Fruit fly (Drosophila melanogaster) ovary, adult (tissue): ENCODE data around the gene cib.

Experiments
- CG17801 ChIP-seq: fragments of 200-800 bp; optimal IDR thresholded peaks from 2 replicates; lab custom pipeline; 2019; ENCODE audit warnings: missing biosample characterization, mild to moderate bottlenecking, missing genetic modification characterization, moderate library complexity; ENCODE audit not compliant: partially characterized antibody

The cib gene

DNA sequence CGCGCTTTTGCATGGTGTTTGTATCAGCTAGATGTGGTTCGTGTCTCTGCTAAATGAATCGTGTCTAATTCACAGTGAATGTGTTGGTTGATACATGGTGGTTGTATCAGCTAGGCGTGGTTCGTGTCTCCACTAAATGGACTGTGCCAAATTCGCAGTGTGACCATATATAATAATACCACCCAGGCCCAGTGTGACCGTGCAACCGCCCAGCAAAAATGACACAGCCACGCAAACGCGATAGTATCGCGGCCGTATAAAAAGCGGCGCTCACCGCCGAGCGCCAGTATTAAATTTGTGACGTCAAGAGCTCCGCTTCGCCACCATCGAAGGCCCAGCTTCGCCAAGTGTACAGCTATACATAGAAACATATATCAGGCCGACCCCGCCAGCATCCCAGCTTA is at the start of gene cib:
Gene cib (plus strand): TSS at position 284 of the 404 bp plus-strand sequence.
- peak; percentile 45 for TF ChIP-seq CG17801 (GFP tag; lab: Kevin White, UChicago)

DNA sequence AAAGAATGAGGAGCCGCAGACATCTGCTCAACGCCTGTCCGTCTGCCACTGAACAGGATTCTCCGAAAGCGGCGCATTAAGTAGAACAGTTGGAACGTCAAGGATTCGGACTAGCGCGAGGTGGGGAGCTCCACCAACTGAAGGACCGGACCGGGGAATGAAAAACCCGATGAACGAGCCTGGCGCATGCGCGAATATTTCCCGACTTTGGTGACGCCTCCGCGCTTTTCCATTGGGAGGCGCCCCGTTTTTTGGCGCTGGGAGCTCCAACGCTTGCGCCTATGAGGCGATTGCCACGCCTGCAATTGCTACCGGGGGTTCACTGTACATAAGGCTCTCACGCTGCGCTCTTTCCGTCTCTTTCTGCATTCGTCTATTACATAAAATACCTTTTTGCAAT is 44.4 kb upstream of the cib start:
- TF ChIP-seq CG17801 (GFP tag; lab: Kevin White, UChicago): no peak

DNA sequence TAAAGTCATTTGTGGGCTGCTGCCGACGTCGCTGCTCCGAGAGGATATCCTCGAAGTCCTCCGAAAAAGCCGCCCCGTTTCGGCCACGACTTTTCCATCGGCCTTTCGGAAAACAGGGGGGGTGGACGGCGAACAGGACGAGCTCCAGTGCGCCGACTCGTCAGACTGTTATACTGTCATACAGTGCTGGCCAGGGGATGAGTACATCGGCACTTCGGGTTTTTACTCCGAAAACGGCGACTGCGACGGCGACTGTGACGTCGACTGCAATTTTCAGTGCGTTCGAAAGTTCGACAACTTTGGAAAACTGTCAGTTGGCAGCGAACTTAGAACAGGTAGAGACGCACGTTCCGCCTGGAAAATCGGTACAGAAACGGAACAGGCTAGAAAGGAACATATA is 30.5 kb upstream of the cib start, which contains the start of gene CG43689:
Gene CG43689 (plus strand): TSS at position 314 of the 400 bp plus-strand sequence.
- TF ChIP-seq CG17801 (GFP tag; lab: Kevin White, UChicago): no peak

DNA sequence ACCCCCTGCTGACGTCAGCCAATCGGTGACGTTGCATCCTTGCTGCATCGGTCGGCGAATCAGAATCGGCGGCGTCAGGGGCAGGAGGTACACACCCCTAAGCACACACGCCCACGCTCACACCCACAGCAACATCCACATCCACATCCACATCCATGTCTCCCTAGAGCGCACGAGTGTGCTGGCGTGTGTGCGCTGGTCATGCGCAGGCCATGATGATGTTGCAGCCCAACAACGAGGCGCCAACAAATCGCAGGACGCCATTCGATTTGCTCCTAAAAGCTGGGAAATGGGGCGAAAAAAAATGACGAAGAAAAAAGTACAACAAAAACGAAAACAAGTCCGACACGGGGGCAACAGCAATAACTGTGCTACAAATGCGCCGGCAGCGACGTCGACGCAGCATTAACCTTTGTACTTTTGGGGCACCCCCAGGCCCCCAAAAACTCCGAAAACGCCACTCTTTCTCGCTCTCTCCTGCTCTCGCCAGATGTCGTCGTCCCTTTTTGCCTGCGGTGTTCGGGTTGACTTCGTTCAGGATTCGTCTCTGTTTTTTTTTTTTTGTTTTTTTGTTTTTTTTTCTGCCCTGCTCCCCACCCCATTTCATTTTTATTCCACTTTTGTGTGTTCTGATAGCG is 16.8 kb upstream of the cib start:
- TF ChIP-seq CG17801 (GFP tag; lab: Kevin White, UChicago): no peak

DNA sequence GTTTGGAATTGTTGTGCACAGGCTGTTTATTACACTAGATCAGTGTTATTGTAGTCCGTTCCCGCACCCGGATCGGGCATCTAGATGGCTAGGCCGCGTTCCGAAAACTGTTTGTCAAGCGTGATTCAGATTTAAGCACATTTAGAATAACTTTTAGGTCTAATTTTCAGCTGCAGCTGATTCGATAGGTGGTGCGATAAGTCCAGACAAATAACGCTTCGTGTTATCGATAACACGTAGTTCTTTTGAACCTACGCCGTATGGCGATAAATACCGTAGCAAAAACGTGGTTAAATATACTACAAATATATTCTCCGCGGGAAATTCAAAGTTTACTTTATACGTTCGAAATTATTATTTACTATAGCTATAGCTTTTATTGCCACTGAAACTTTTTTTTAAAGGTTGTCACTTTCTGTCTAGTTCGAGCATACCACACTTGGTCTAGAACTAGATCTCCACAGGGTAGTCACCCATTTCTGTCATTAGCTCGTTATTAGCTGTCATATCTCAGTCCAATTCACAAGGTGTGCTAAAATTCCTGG is 5.0 kb upstream of the cib start, which contains the start of the genes Cmtr1 and CG15375:
Gene Cmtr1 (minus strand): TSS at position 208 of the 545 bp plus-strand sequence.
Gene CG15375 (plus strand): TSS at position 495 of the 545 bp plus-strand sequence.
- peak; percentile 26 for TF ChIP-seq CG17801 (GFP tag; lab: Kevin White, UChicago)

DNA sequence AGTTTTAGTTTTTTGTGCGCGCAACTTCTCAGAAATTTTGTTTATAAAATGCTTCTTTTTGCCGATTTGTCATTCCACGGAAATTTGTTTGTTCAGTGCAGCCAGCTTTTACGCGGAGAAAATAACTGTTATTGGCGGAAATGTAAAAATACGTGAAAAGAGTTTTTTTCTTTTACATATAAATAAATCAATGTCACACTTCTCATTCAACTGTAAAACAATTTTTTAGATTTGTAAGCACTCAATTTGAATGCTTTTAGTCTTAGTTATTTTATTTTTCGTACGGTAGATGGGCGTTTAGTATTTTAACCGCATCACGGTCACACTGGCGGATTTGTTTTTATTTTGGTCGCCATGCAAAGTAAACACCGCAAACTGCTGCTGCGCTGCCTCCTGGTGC is 1.8 kb upstream of the cib start, which contains the start of the genes Xpac and brn:
Gene Xpac (minus strand): TSS at position 66 of the 400 bp plus-strand sequence.
Gene brn (plus strand): TSS at position 211 of the 400 bp plus-strand sequence.
- peak; percentile 25 for TF ChIP-seq CG17801 (GFP tag; lab: Kevin White, UChicago)

DNA sequence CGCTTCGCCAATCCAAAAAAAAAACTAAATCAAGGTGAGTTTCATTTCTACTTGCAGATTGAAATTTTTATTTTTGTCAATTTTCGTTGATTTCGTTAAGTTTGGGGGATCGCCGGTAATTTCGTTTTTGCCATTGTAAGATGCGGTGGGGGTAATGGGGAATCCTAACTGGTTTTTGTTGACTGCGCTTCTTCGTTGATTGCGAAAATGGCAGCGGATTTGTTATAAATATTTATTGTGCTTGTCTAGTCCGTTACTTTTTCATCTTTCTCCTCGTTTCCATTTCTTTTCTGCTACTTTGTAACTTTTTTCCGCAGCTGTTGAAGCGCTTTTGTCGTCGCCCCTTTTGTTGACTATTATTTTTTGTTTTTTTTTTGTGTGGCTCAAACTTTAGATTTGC is 327 bp downstream of the cib start:
- no peak for TF ChIP-seq CG17801 (GFP tag; lab: Kevin White, UChicago)

DNA sequence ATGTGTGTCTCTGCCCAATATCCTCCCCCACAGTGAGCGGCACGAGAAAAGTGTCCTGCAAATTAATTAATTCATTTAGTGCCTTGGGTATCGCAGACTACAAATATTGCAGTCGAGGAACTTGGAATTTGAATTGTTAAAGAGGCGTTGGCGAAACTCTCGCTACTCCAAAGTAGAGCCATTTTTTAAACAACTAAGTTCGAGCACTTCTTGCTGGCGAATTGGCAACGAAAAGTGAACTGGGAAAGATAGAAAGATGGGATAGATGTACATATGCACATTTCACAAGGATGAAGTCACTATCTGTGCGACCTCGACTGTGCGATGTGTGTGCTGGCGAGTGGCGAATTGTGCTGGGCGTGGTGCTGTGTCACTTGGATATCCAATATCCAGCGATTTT is 843 bp downstream of the cib start:
- TF ChIP-seq CG17801 (GFP tag; lab: Kevin White, UChicago): peak; percentile 39

DNA sequence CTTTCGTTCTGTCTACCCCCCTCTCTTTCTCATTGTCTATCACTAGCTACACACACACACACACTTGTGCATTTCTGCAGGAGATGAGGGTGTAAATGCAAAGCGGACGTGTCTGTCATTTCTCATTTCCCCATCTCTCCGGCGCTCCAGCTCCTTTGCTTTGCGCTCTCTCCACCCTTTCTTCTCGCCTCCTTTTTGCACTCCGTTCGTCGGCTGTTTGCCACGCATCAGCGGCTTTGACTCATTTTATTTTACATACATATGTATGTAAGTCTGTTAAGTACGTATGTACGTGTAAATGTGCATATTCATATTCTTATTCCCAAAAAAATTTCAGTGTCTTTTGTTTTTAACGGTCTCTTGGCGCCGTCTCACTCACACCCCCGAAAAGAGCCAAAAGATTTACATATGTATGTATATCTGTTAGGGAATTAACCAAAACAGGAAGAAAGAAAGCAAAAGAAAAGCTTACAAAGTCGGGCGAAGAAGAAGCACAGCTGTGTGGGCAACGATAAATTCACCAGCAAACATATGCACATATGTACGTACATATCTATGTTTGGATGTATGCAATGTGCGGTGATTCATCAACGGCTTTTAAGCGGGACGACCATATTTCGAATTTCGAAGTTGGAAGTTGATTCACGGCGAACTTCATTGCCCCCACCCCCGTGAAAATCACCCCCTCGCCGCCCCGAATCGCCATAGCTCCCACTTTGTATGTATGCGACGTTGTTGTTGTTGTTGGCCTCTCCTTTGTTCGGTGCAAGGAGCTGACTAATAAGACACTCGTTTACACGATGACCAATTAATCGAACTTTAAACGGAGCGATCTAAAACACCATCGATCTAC is 1.6 kb downstream of the cib start:
- no peak for TF ChIP-seq CG17801 (GFP tag; lab: Kevin White, UChicago)

DNA sequence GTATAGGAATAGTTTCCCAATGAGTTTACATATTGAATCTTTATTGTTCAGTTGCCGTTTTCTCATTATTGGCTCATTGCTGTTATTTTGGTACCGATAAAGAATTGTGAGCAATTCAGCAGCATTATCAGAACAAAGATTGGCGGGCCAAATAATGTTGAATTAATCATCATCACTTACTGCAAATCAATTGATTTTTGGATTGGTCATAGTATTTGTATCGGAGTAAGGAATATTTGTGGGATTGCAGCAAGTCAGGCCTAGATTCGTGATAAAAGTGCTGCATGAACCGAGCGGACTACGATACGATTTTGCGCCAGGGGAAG is 2.2 kb downstream of the cib start:
- TF ChIP-seq CG17801 (GFP tag; lab: Kevin White, UChicago): no peak

DNA sequence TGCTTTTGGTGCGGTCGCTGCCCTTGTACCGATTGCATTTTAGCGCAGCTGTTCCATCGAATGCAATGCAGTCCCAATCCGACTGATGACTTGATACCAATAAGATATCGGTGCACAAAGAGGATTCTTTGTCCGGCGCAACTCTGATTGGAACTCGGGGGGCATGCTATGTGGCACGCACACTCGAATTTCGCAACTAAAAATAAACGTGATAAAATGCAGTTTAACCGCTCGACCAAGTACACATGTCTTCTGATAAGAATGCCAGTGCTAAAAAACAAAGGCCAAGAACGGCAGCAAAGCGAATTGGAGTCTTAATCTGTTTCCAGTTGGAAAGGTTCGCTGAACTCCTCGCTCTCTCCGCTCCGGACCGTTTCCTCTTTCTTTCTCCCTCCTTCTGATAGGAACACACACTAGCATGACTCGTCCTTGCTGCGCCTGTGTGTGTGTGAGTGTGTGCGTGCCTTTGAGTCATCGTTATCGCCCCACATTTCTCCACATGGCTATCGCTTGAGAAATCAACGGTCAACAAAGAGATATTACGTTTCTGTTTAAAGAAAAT is 2.8 kb downstream of the cib start:
- no peak for TF ChIP-seq CG17801 (GFP tag; lab: Kevin White, UChicago)

DNA sequence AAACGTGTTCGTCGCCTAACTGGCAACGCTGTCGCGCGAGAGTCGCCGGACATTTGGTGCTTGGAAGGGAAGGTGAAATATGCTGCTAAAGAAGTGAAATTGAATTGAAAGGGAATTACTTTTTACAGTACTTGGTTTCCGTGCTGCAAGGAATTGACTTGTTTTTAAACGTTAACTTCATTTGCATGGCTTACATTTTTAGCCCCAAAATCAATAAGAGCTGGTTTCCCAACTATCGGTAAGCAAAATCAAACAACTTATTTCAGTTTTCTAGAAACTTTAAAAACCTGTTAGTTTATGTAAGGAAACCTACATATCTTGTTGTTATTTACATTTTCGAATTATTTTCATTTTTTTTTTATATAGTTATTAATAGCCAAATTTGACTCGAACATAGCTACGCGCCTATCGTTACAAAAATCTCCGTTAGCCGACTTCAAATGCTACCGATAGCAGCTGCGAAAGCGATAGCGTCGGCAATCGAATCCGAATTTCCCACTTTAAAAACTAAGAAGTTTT is 7.8 kb downstream of the cib start, which contains the start of the genes dgt4 and Nsun2:
Gene dgt4 (plus strand): TSS at position 4 of the 519 bp plus-strand sequence.
Gene Nsun2 (minus strand): TSS at position 37 of the 519 bp plus-strand sequence.
- no peak for TF ChIP-seq CG17801 (GFP tag; lab: Kevin White, UChicago)

DNA sequence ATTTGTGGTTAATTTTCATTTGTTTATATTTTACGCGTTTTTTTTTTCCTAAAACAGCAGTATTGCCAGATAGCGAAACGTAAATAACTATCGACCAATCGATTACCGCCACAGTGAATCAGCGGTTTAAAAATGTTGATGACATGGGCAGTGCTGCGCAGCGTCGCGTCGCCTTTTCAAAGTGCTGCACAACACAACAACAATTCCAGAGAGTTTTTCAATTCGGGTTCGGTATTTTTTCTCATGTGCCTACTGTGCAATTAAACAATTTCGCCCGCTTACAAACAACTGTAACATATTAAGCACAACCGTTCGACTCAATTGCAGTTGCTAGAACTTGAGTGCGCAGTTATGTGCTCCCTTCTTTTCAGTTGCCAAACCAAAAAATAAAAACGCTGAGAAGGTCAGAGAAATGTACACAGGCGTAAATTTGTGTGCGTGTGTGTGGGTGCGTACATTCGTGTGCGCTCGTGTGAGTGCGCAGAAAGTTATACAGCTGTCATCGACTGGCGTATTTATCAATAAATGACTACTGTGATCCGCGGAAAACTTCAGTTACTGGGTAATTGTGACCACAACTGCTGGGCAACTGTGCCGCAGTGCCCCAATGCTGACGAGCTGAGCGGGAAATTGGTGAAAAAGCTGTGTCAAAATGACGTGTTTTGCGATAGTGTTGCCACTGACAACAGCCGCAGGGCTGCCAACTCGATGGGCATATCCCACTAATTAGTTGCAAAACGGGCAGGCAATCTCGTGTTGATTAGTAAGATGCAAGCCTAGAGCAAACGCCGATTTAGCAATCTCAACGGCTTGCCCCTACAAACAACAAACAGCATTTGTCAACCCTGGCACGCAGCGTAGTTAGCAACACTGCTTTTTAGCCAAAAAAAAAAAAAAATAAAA is 11.2 kb downstream of the cib start, which contains the start of the genes tyf and Tip60:
Gene tyf (plus strand): TSS at position 187 of the 903 bp plus-strand sequence.
Gene Tip60 (minus strand): TSS at position 654 of the 903 bp plus-strand sequence.
- peak; percentile 57 for TF ChIP-seq CG17801 (GFP tag; lab: Kevin White, UChicago)
